Fruit fly (Drosophila melanogaster): ENCODE data around the gene fz.

fz gene

dm6 chr3L:14239325-14239724 is 34.8 kb upstream of the fz start:
- TF ChIP-seq Hr39 (GFP tag; optimal IDR thresholded peaks at IDR 0.05) (peak; percentile 38), CG6792 (GFP tag; optimal IDR thresholded peaks at IDR 0.05) (peak; percentile 33), net (GFP tag; optimal IDR thresholded peaks at IDR 0.05) (peak; percentile 50), CG1621 (tag; optimal IDR thresholded peaks at IDR 0.05) (no peak), Ets21C (GFP tag; optimal IDR thresholded peaks at IDR 0.05) (peak; percentile 25), CG6854 (GFP tag; optimal IDR thresholded peaks at IDR 0.05) (peak; percentile 28), spab (GFP tag; optimal IDR thresholded peaks at IDR 0.05) (peak; percentile 53), CG8632 (GFP tag; optimal IDR thresholded peaks at IDR 0.05) (peak; percentile 44), Sox15 (GFP tag; optimal IDR thresholded peaks at IDR 0.05) (no peak), dac (GFP tag; optimal IDR thresholded peaks at IDR 0.05) (peak; percentile 15), CG10669 (GFP tag; optimal IDR thresholded peaks at IDR 0.05) (peak; percentile 48), CG16779 (tag; optimal IDR thresholded peaks at IDR 0.05) (no peak), Eip93F (GFP tag; optimal IDR thresholded peaks at IDR 0.05) (no peak), Eip75B (GFP tag; optimal IDR thresholded peaks at IDR 0.05) (peak; percentile 39), Hr4 (GFP tag; optimal IDR thresholded peaks at IDR 0.05) (peak; percentile 69), CG32006 (GFP tag; optimal IDR thresholded peaks at IDR 0.05) (peak; percentile 81), CG6276 (GFP tag; optimal IDR thresholded peaks at IDR 0.05) (peak; percentile 78), achi (GFP tag; optimal IDR thresholded peaks at IDR 0.05) (peak; percentile 66), CG6163 (GFP tag; IDR thresholded peaks at IDR 0.05) (peak; percentile 82), CG15336 (GFP tag; IDR thresholded peaks at IDR 0.05) (peak; percentile 71), CG6808 (GFP tag; optimal IDR thresholded peaks at IDR 0.05) (peak; percentile 32), CG31627 (GFP tag; optimal IDR thresholded peaks at IDR 0.05) (peak; percentile 51), CG8319 (GFP tag; optimal IDR thresholded peaks at IDR 0.05) (no peak), CG3919 (GFP tag; optimal IDR thresholded peaks at IDR 0.05) (peak; percentile 66), CG9139 (GFP tag; optimal IDR thresholded peaks at IDR 0.05) (no peak), CG11294 (GFP tag; IDR thresholded peaks at IDR 0.05) (no peak), fd59A (GFP tag; optimal IDR thresholded peaks at IDR 0.05) (peak; percentile 18), pdm3 (GFP tag; optimal IDR thresholded peaks at IDR 0.05) (peak; percentile 42), acj6 (GFP tag; optimal IDR thresholded peaks at IDR 0.05) (peak; percentile 53), salr (GFP tag; optimal IDR thresholded peaks at IDR 0.05) (peak in 1 of 2 experiments; percentile 58), Gug (GFP tag; IDR thresholded peaks at IDR 0.05) (peak; percentile 49), CG3032 (tag; optimal IDR thresholded peaks at IDR 0.05) (no peak), Sox102F (GFP tag; optimal IDR thresholded peaks at IDR 0.05) (peak; percentile 70), Blimp-1 (GFP tag; optimal IDR thresholded peaks at IDR 0.05) (no peak), Smox (GFP tag; optimal IDR thresholded peaks at IDR 0.05) (peak; percentile 67), Ets96B (tag; optimal IDR thresholded peaks at IDR 0.05) (peak; percentile 51), CG10631 (GFP tag; optimal IDR thresholded peaks at IDR 0.05) (peak; percentile 58), ss (GFP tag; optimal IDR thresholded peaks at IDR 0.05) (peak in 1 of 2 experiments; percentile 63), CG4318 (GFP tag; optimal IDR thresholded peaks at IDR 0.05) (peak; percentile 58), dsx (GFP tag; optimal IDR thresholded peaks at IDR 0.05; ENCODE audit: poor library complexity, severe bottlenecking) (peak; percentile 7), Eip78C (GFP tag) (peak; percentile 86), lz (GFP tag; optimal IDR thresholded peaks at IDR 0.05) (peak; percentile 60), CG7368 (GFP tag; optimal IDR thresholded peaks at IDR 0.05) (peak; percentile 25), cyc (GFP tag; optimal IDR thresholded peaks at IDR 0.05) (peak; percentile 54), topi (GFP tag; optimal IDR thresholded peaks at IDR 0.05) (peak; percentile 63), Sox14 (GFP tag; optimal IDR thresholded peaks at IDR 0.05) (peak; percentile 55), vri (GFP tag; optimal IDR thresholded peaks at IDR 0.05) (peak; percentile 35), OdsH (GFP tag; optimal IDR thresholded peaks at IDR 0.05) (peak; percentile 64), CG11902 (GFP tag; optimal IDR thresholded peaks at IDR 0.05) (no peak), fkh (GFP tag; optimal IDR thresholded peaks at IDR 0.05) (no peak), svp (GFP tag) (peak; percentile 85), eg (GFP tag; IDR thresholded peaks at IDR 0.05) (peak; percentile 57; the same call in 2 of the 3 replicates)

Data from whole organism, prepupa.